Worm (Caenorhabditis elegans) whole organism, L1 larva: ENCODE data around the gene F15D4.2.

Experiments used
- aly-2 ChIP-seq: fragments of 150-350 bp; optimal IDR thresholded peaks from 2 replicates; lab custom pipeline; 2014; ENCODE audit warnings: missing biosample characterization, missing genetic modification characterization
- dsc-1 ChIP-seq: sonication (generic microtip); optimal IDR thresholded peaks from 2 replicates; lab custom pipeline; 2016; ENCODE audit warnings: mild to moderate bottlenecking, missing genetic modification characterization, missing compliant biosample characterization
- egl-27 ChIP-seq, 2 experiments: fragments of 150-350 bp in 1 of 2; sonication (generic microtip); optimal IDR thresholded peaks; 3 replicates each; lab custom pipeline; 2017 to 2018; ENCODE audit warnings: missing biosample characterization in 2 of 2, missing genetic modification characterization in 2 of 2, missing genetic modification reagents in 2 of 2
- lin-39 ChIP-seq: fragments of 150-350 bp; optimal IDR thresholded peaks from 2 replicates; lab custom pipeline; 2014; ENCODE audit warnings: missing biosample characterization, missing genetic modification reagents, missing genetic modification characterization
- mab-9 ChIP-seq: fragments of 200-800 bp; sonication (Bioruptor generic); IDR thresholded peaks from 2 replicates; pipeline ENCODE4 v1.3.6; 2022; ENCODE audit warnings: missing genetic modification reagents, missing genetic modification characterization, missing compliant biosample characterization
- mdl-1 ChIP-seq, 2 experiments: fragments of 150-350 bp; optimal IDR thresholded peaks; 2 replicates each; lab custom pipeline; 2014 to 2017; ENCODE audit warnings: missing biosample characterization in 2 of 2, missing genetic modification characterization in 2 of 2, inconsistent platforms in 1 of 2
- nhr-12 ChIP-seq: sonication (generic microtip); optimal IDR thresholded peaks from 2 replicates; lab custom pipeline; 2017; ENCODE audit warnings: missing biosample characterization, missing genetic modification characterization
- nhr-237 ChIP-seq: fragments of 150-350 bp; optimal IDR thresholded peaks from 2 replicates; lab custom pipeline; 2014; ENCODE audit warnings: missing biosample characterization, missing genetic modification characterization
- nhr-77 ChIP-seq: fragments of 150-350 bp; optimal IDR thresholded peaks from 2 replicates; lab custom pipeline; 2014; ENCODE audit warnings: missing biosample characterization, missing genetic modification characterization
- nhr-90 ChIP-seq: sonication (generic microtip); optimal IDR thresholded peaks from 2 replicates; lab custom pipeline; 2016; ENCODE audit warnings: mild to moderate bottlenecking, missing genetic modification characterization, missing compliant biosample characterization; ENCODE audit not compliant: poor library complexity
- swsn-7 ChIP-seq: sonication (generic microtip); optimal IDR thresholded peaks from 2 replicates; lab custom pipeline; 2016; ENCODE audit warnings: missing genetic modification characterization, missing compliant biosample characterization
- unc-130 ChIP-seq: fragments of 150-350 bp; optimal IDR thresholded peaks from 2 replicates; lab custom pipeline; 2017; ENCODE audit warnings: missing biosample characterization, missing genetic modification characterization, inconsistent platforms
- ztf-4 ChIP-seq: fragments of 150-350 bp; optimal IDR thresholded peaks from 2 replicates; lab custom pipeline; 2014; ENCODE audit warnings: missing biosample characterization, missing genetic modification characterization

ce11 chrII:13174435-13174834 lies 41.5 kb upstream of the F15D4.2 start:
- no peak for TF ChIP-seq dsc-1 (tag; lab: Kevin White, UChicago)
- TF ChIP-seq nhr-12 (tag; lab: Kevin White, UChicago), result no peak
- no peak for TF ChIP-seq mdl-1 (tag; optimal IDR thresholded peaks at IDR 0.05; lab: Kevin White, UChicago)
- no peak for TF ChIP-seq aly-2
- no peak for TF ChIP-seq nhr-77 (tag; lab: Kevin White, UChicago)
- no peak for TF ChIP-seq ztf-4 (tag; lab: Kevin White, UChicago)
- TF ChIP-seq mab-9, result no peak
- no peak for TF ChIP-seq lin-39 (tag; lab: Kevin White, UChicago)
- no peak for TF ChIP-seq egl-27 (tag; optimal IDR thresholded peaks at IDR 0.05; lab: Kevin White, UChicago)
- TF ChIP-seq swsn-7 (tag; lab: Kevin White, UChicago), result no peak
- no peak for TF ChIP-seq nhr-237 (tag; lab: Kevin White, UChicago)
- no peak for TF ChIP-seq unc-130 (tag; lab: Kevin White, UChicago)
- TF ChIP-seq nhr-90 (tag; lab: Kevin White, UChicago), result no peak
